Worm (Caenorhabditis elegans) whole organism, early embryonic: ENCODE measurements around the gene ceh-63.

Source experiments
- ama-1 ChIP-seq: fragments of 150-350 bp; optimal IDR thresholded peaks from 2 replicates; lab custom pipeline; 2014
- flt-1 ChIP-seq: fragments of 200-800 bp; sonication (Bioruptor generic); IDR thresholded peaks from 2 replicates; pipeline ENCODE4 v1.3.6; 2022; ENCODE audit warnings: missing genetic modification characterization, missing compliant biosample characterization
- hnd-1 ChIP-seq: sonication (generic microtip); optimal IDR thresholded peaks from 2 replicates; lab custom pipeline; 2016; ENCODE audit warnings: missing genetic modification characterization, missing compliant biosample characterization
- tbx-11 ChIP-seq: fragments of 200-800 bp; sonication (Bioruptor generic); IDR thresholded peaks from 2 replicates; pipeline ENCODE4 v1.3.6; 2022; ENCODE audit warnings: missing genetic modification characterization, missing compliant biosample characterization
- tra-4 ChIP-seq: sonication (generic microtip); optimal IDR thresholded peaks from 2 replicates; lab custom pipeline; 2017; ENCODE audit warnings: missing genetic modification characterization, missing compliant biosample characterization

- TF ChIP-seq flt-1 (GFP tag; lab: Robert Waterston, UW) (no peak), tra-4 (tag; lab: Kevin White, UChicago) (no peak), ama-1 (no peak), tbx-11 (GFP tag; lab: Robert Waterston, UW) (no peak), hnd-1 (tag; lab: Kevin White, UChicago) (no peak)
These were observed 15.9 kb upstream of the ceh-63 start for ce11 chrX:3689802-3690201.
